Worm (Caenorhabditis elegans) whole organism, L3 larva: ENCODE data around the gene C52A10.3.

ENCODE experiments used
- ZK546.5 ChIP-seq: sonication (generic microtip); optimal IDR thresholded peaks from 2 replicates; lab custom pipeline; 2017; ENCODE audit warnings: missing biosample characterization, missing genetic modification characterization
- aly-2 ChIP-seq: fragments of 150-350 bp; optimal IDR thresholded peaks from 2 replicates; lab custom pipeline; 2014; ENCODE audit warnings: missing biosample characterization, missing genetic modification characterization
- ama-1 ChIP-seq: fragments of 150-350 bp; optimal IDR thresholded peaks from 2 replicates; lab custom pipeline; 2018
- ceh-16 ChIP-seq: sonication (generic microtip); optimal IDR thresholded peaks from 2 replicates; lab custom pipeline; 2017; ENCODE audit warnings: missing biosample characterization, missing genetic modification characterization
- ceh-28 ChIP-seq: fragments of 150-350 bp; optimal IDR thresholded peaks from 2 replicates; lab custom pipeline; 2014; ENCODE audit warnings: missing biosample characterization, missing genetic modification reagents, missing genetic modification characterization
- ceh-82 ChIP-seq: fragments of 150-350 bp; optimal IDR thresholded peaks from 2 replicates; lab custom pipeline; 2014; ENCODE audit warnings: missing biosample characterization, missing genetic modification characterization
- ceh-9 ChIP-seq: sonication (generic microtip); optimal IDR thresholded peaks from 2 replicates; lab custom pipeline; 2018; ENCODE audit warnings: missing biosample characterization, missing genetic modification characterization
- daf-12 ChIP-seq: fragments of 150-350 bp; optimal IDR thresholded peaks from 2 replicates; lab custom pipeline; 2014; ENCODE audit warnings: missing biosample characterization, missing genetic modification reagents, missing genetic modification characterization
- egl-27 ChIP-seq: sonication (generic microtip); optimal IDR thresholded peaks from 4 replicates; lab custom pipeline; 2017; ENCODE audit warnings: missing biosample characterization, missing genetic modification reagents, missing genetic modification characterization
- egl-5 ChIP-seq: fragments of 150-350 bp; optimal IDR thresholded peaks from 2 replicates; lab custom pipeline; 2017; ENCODE audit warnings: missing biosample characterization, missing genetic modification reagents, missing genetic modification characterization, inconsistent platforms
- elt-1 ChIP-seq: fragments of 150-350 bp; optimal IDR thresholded peaks from 2 replicates; lab custom pipeline; 2014; ENCODE audit warnings: missing biosample characterization, missing genetic modification characterization
- elt-2 ChIP-seq: sonication (generic microtip); optimal IDR thresholded peaks from 2 replicates; lab custom pipeline; 2016; ENCODE audit warnings: missing genetic modification reagents, mild to moderate bottlenecking, missing genetic modification characterization, missing compliant biosample characterization
- elt-3 ChIP-seq, 3 experiments: fragments of 150-350 bp in 1 of 3; sonication (generic microtip) in 2 of 3; optimal IDR thresholded peaks; 2 replicates in 2 of 3; 4 replicates in 1 of 3; lab custom pipeline; 2014 to 2017; ENCODE audit warnings: missing biosample characterization in 3 of 3, missing genetic modification characterization in 3 of 3
- eor-1 ChIP-seq, 2 experiments: fragments of 150-350 bp; optimal IDR thresholded peaks; 2 replicates each; lab custom pipeline; 2014 to 2018; ENCODE audit warnings: missing biosample characterization in 2 of 2, missing genetic modification characterization in 2 of 2
- fkh-10 ChIP-seq: sonication (generic microtip); optimal IDR thresholded peaks from 2 replicates; lab custom pipeline; 2017; ENCODE audit warnings: missing biosample characterization, missing genetic modification reagents, missing genetic modification characterization
- hmg-11 ChIP-seq: sonication (generic microtip); optimal IDR thresholded peaks from 2 replicates; lab custom pipeline; 2016; ENCODE audit warnings: missing genetic modification characterization, missing compliant biosample characterization
- jun-1 ChIP-seq: fragments of 150-350 bp; optimal IDR thresholded peaks from 2 replicates; lab custom pipeline; 2014; ENCODE audit warnings: missing biosample characterization, missing genetic modification reagents, missing genetic modification characterization
- lin-15B ChIP-seq: fragments of 150-350 bp; optimal IDR thresholded peaks from 2 replicates; lab custom pipeline; 2014; ENCODE audit warnings: missing biosample characterization, missing genetic modification characterization
- lin-39 ChIP-seq: fragments of 150-350 bp; optimal IDR thresholded peaks from 2 replicates; lab custom pipeline; 2018; ENCODE audit warnings: missing biosample characterization, missing genetic modification reagents, missing genetic modification characterization
- lsy-12 ChIP-seq: sonication (generic microtip); optimal IDR thresholded peaks from 2 replicates; lab custom pipeline; 2016; ENCODE audit warnings: mild to moderate bottlenecking, missing genetic modification characterization, missing compliant biosample characterization
- mml-1 ChIP-seq: fragments of 150-350 bp; sonication (generic microtip); optimal IDR thresholded peaks from 3 replicates; lab custom pipeline; 2014; ENCODE audit warnings: missing biosample characterization, missing genetic modification characterization
- nfya-1 ChIP-seq: sonication (generic microtip); optimal IDR thresholded peaks from 2 replicates; lab custom pipeline; 2017; ENCODE audit warnings: missing genetic modification characterization, mild to moderate bottlenecking, missing compliant biosample characterization, antibody characterized with exemption, moderate library complexity; ENCODE audit not compliant: insufficient read depth
- nhr-12 ChIP-seq: fragments of 150-350 bp; optimal IDR thresholded peaks from 2 replicates; lab custom pipeline; 2014; ENCODE audit warnings: missing biosample characterization, missing genetic modification characterization
- nhr-23 ChIP-seq: fragments of 150-350 bp; optimal IDR thresholded peaks from 2 replicates; lab custom pipeline; 2014; ENCODE audit warnings: missing biosample characterization, missing genetic modification reagents, missing genetic modification characterization
- nhr-237 ChIP-seq: fragments of 150-350 bp; optimal IDR thresholded peaks from 2 replicates; lab custom pipeline; 2014; ENCODE audit warnings: missing biosample characterization, missing genetic modification characterization
- nhr-25 ChIP-seq: sonication (generic microtip); optimal IDR thresholded peaks from 2 replicates; lab custom pipeline; 2017; ENCODE audit warnings: missing biosample characterization, missing genetic modification characterization
- nhr-28 ChIP-seq: fragments of 150-350 bp; optimal IDR thresholded peaks from 2 replicates; lab custom pipeline; 2014; ENCODE audit warnings: missing biosample characterization, missing genetic modification characterization
- nhr-43 ChIP-seq: sonication (generic microtip); optimal IDR thresholded peaks from 2 replicates; lab custom pipeline; 2016; ENCODE audit warnings: mild to moderate bottlenecking, missing genetic modification characterization, missing compliant biosample characterization; ENCODE audit not compliant: poor library complexity, severe bottlenecking
- nhr-67 ChIP-seq: fragments of 150-350 bp; optimal IDR thresholded peaks from 2 replicates; lab custom pipeline; 2014; ENCODE audit warnings: missing biosample characterization, missing genetic modification characterization
- nhr-76 ChIP-seq: fragments of 150-350 bp; sonication (generic microtip); optimal IDR thresholded peaks from 5 replicates; lab custom pipeline; 2014; ENCODE audit warnings: missing biosample characterization, missing genetic modification characterization
- nhr-77 ChIP-seq: fragments of 150-350 bp; optimal IDR thresholded peaks from 2 replicates; lab custom pipeline; 2014; ENCODE audit warnings: missing biosample characterization, missing genetic modification characterization
- pha-4 ChIP-seq: fragments of 150-350 bp; optimal IDR thresholded peaks from 2 replicates; lab custom pipeline; 2014; ENCODE audit warnings: missing biosample characterization, missing genetic modification reagents, missing genetic modification characterization
- pqm-1 ChIP-seq: fragments of 150-350 bp; optimal IDR thresholded peaks from 2 replicates; lab custom pipeline; 2017; ENCODE audit warnings: missing biosample characterization, missing genetic modification characterization, inconsistent platforms
- snpc-4 ChIP-seq: fragments of 150-350 bp; optimal IDR thresholded peaks from 2 replicates; lab custom pipeline; 2014; ENCODE audit warnings: missing biosample characterization, missing genetic modification characterization
- tbx-2 ChIP-seq: sonication (generic microtip); optimal IDR thresholded peaks from 2 replicates; lab custom pipeline; 2016; ENCODE audit warnings: mild to moderate bottlenecking, missing genetic modification characterization, missing compliant biosample characterization
- unc-39 ChIP-seq: sonication (generic microtip); optimal IDR thresholded peaks from 4 replicates; lab custom pipeline; 2017; ENCODE audit warnings: missing biosample characterization, missing genetic modification characterization
- unc-62 ChIP-seq: fragments of 150-350 bp; sonication (generic microtip); optimal IDR thresholded peaks from 4 replicates; lab custom pipeline; 2014; ENCODE audit warnings: missing biosample characterization, missing genetic modification reagents, missing genetic modification characterization
- zag-1 ChIP-seq: fragments of 150-350 bp; optimal IDR thresholded peaks from 2 replicates; lab custom pipeline; 2014; ENCODE audit warnings: missing biosample characterization, missing genetic modification characterization
- ztf-11 ChIP-seq: fragments of 150-350 bp; optimal IDR thresholded peaks from 2 replicates; lab custom pipeline; 2014; ENCODE audit warnings: missing biosample characterization, missing genetic modification characterization
- ztf-4 ChIP-seq: fragments of 150-350 bp; optimal IDR thresholded peaks from 2 replicates; lab custom pipeline; 2014; ENCODE audit warnings: missing biosample characterization, missing genetic modification characterization

C52A10.3 gene

ce11 chrV:5201706-5202105, 37.6 kb downstream of the C52A10.3 start:
- TF ChIP-seq ztf-4 (no peak), nhr-67 (tag; lab: Kevin White, UChicago) (no peak), ztf-11 (tag; lab: Kevin White, UChicago) (no peak), ama-1 (lab: Kevin White, UChicago) (no peak), egl-5 (tag; lab: Kevin White, UChicago) (no peak), tbx-2 (tag; lab: Kevin White, UChicago) (no peak), ceh-9 (tag; lab: Kevin White, UChicago) (no peak), aly-2 (no peak), zag-1 (tag; lab: Kevin White, UChicago) (no peak), mml-1 (no peak), snpc-4 (tag; lab: Kevin White, UChicago) (no peak), nfya-1 (tag; lab: Kevin White, UChicago) (no peak), lsy-12 (tag; lab: Kevin White, UChicago) (no peak), nhr-43 (no peak)

DNA sequence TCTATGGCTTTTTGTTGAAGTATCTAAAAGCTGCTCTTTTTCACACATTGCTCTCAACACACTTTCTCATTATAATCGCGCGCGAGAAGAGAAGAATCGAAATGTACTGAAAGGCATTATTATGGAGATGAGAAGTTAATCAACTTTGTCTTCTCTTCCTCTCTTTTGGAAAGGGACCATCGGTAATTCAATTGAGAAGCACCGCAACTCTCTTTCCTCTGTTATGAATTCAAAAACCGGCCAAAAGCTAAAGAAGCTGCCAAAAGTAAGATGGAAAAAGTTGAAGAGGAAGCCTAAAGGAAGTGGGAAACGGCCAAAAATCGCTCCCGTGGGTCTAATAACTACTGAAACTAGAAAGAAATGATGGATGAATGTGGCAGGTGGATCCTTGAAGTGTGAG, 39.1 kb downstream of the C52A10.3 start:
- no peak for TF ChIP-seq nhr-43
- TF ChIP-seq pha-4: no peak
- no peak for TF ChIP-seq nhr-23 (tag; lab: Kevin White, UChicago)
- TF ChIP-seq unc-62 (GFP tag; lab: Kevin White, UChicago): no peak
- no peak for TF ChIP-seq aly-2
- TF ChIP-seq nfya-1 (tag; lab: Kevin White, UChicago): no peak
- TF ChIP-seq ztf-11 (tag; lab: Kevin White, UChicago): no peak
- TF ChIP-seq fkh-10 (GFP tag; lab: Kevin White, UChicago): peak; percentile 68

ce11 chrV:5198240-5198639, 41.1 kb downstream of the C52A10.3 start, which contains the start of gene Y47A7.2:
Gene Y47A7.2, minus strand, starts transcription at chrV:5198340.
- no peak for TF ChIP-seq elt-2
- no peak for TF ChIP-seq lin-39 (tag; lab: Kevin White, UChicago)
- TF ChIP-seq ceh-16 (tag; lab: Kevin White, UChicago): no peak
- no peak for TF ChIP-seq fkh-10 (GFP tag; lab: Kevin White, UChicago)
- no peak for TF ChIP-seq hmg-11 (tag; lab: Kevin White, UChicago)
- TF ChIP-seq aly-2: no peak
- no peak for TF ChIP-seq eor-1 (tag; optimal IDR thresholded peaks at IDR 0.05; lab: Kevin White, UChicago)
- TF ChIP-seq ztf-4: no peak
- TF ChIP-seq ceh-82: no peak
- TF ChIP-seq egl-27: no peak
- TF ChIP-seq nhr-237 (tag; lab: Kevin White, UChicago): no peak
- no peak for TF ChIP-seq ceh-9 (tag; lab: Kevin White, UChicago)
- no peak for TF ChIP-seq egl-5 (tag; lab: Kevin White, UChicago)

DNA sequence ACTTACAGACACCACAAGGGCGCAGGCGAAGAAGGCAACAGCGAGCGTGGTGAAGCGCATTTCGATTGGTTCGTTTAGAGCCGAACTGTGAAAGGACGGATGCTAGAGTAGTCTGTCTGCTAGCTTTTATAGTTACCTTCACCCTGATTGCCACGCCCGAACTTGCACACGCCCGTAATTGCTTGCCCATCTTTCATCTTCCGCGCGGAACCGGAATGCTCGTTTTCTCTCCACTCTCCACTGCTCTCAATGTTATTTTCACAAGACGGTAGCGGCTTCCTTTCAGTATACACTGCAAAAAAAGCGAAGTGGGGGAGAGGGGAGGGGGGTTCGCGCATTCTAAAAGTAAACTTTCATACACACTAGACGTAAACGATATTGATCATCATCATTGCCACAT, 44.8 kb downstream of the C52A10.3 start, which contains the start of gene abu-8:
Gene abu-8, minus strand, starts transcription at position 101 of the 400 bp plus-strand sequence.
- TF ChIP-seq nhr-76 (tag; lab: Kevin White, UChicago) (no peak), ceh-28 (tag; lab: Kevin White, UChicago) (no peak), ceh-16 (tag; lab: Kevin White, UChicago) (no peak), unc-62 (GFP tag; lab: Kevin White, UChicago) (no peak), mml-1 (no peak), ZK546.5 (tag; lab: Kevin White, UChicago) (no peak), nfya-1 (tag; lab: Kevin White, UChicago) (no peak), pha-4 (no peak), zag-1 (tag; lab: Kevin White, UChicago) (no peak), nhr-12 (tag; lab: Kevin White, UChicago) (no peak), daf-12 (tag; lab: Kevin White, UChicago) (no peak), lin-39 (tag; lab: Kevin White, UChicago) (no peak), elt-1 (tag; lab: Kevin White, UChicago) (no peak), nhr-43 (no peak)

ce11 chrV:5192501-5192900, 46.8 kb downstream of the C52A10.3 start, which contains the start of gene C03A7.13:
Gene C03A7.13, minus strand, starts transcription at chrV:5192543.
- TF ChIP-seq jun-1 (peak; percentile 77), egl-5 (tag; lab: Kevin White, UChicago) (no peak), snpc-4 (tag; lab: Kevin White, UChicago) (no peak), nhr-237 (tag; lab: Kevin White, UChicago) (no peak), aly-2 (no peak), daf-12 (tag; lab: Kevin White, UChicago) (no peak), nhr-23 (tag; lab: Kevin White, UChicago) (no peak), nhr-28 (tag; lab: Kevin White, UChicago) (no peak), elt-3 (tag; optimal IDR thresholded peaks at IDR 0.05; lab: Kevin White, UChicago) (no peak), nhr-43 (no peak), egl-27 (no peak), fkh-10 (GFP tag; lab: Kevin White, UChicago) (no peak), lsy-12 (tag; lab: Kevin White, UChicago) (no peak), unc-39 (tag; lab: Kevin White, UChicago) (no peak), pha-4 (peak; percentile 42), nhr-77 (no peak), ama-1 (lab: Kevin White, UChicago) (no peak), pqm-1 (tag; lab: Kevin White, UChicago) (peak; percentile 88), ZK546.5 (tag; lab: Kevin White, UChicago) (no peak), mml-1 (no peak), ceh-16 (tag; lab: Kevin White, UChicago) (no peak), nhr-67 (tag; lab: Kevin White, UChicago) (no peak), lin-15B (no peak), ztf-11 (tag; lab: Kevin White, UChicago) (no peak), ceh-9 (tag; lab: Kevin White, UChicago) (no peak), zag-1 (tag; lab: Kevin White, UChicago) (no peak), elt-2 (peak; percentile 92), nhr-76 (tag; lab: Kevin White, UChicago) (no peak), nhr-25 (tag; lab: Kevin White, UChicago) (no peak)
